Worm (Caenorhabditis elegans): ENCODE measurements around the gene Y49E10.18.

DNA sequence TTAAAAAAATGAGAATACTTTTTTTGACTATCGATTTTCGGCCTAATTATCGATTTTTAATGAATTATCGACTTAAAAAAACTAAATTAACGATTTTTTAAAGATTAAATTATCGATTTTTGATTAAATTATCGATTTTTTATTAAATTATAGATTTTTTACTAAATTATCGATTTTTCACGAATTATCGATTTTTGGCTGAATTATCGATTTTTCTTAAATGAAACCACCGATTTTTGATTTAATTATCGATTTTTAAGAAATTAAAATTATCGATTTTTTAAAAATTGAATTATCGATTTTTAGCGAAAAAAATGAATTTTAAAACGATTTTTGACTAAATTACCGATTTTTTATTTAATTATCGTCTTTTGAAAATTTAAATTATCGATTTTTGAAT lies 34.2 kb downstream of the Y49E10.18 start:
- TF ChIP-seq egl-27 (tag; optimal IDR thresholded peaks at IDR 0.05) (no peak), pha-4 (GFP tag; IDR thresholded peaks at IDR 0.05) (no peak), pha-4 (tag; optimal IDR thresholded peaks at IDR 0.05) (no peak), lin-15B (tag; optimal IDR thresholded peaks at IDR 0.05) (no peak), gei-8 (GFP tag; optimal IDR thresholded peaks at IDR 0.05) (no peak), ZK546.5 (tag; optimal IDR thresholded peaks at IDR 0.05) (no peak), ztf-11 (tag; optimal IDR thresholded peaks at IDR 0.05) (no peak), hlh-30 (tag; optimal IDR thresholded peaks at IDR 0.05; ENCODE audit: insufficient read depth) (no peak), jun-1 (tag; optimal IDR thresholded peaks at IDR 0.05) (no peak), vab-7 (GFP tag; IDR thresholded peaks at IDR 0.05) (no peak), fkh-10 (GFP tag; optimal IDR thresholded peaks at IDR 0.05) (no peak), lin-39 (tag; optimal IDR thresholded peaks at IDR 0.05) (no peak), nhr-76 (tag; optimal IDR thresholded peaks at IDR 0.05) (no peak), mdl-1 (tag; optimal IDR thresholded peaks at IDR 0.05) (no peak), aha-1 (tag) (peak; percentile 15)

All from whole organism, L4 larva.